Worm (Caenorhabditis elegans): Measurements from ENCODE around the gene pqn-62.

ce11 chrX:5168770-5169169 lies 27.1 kb upstream of the pqn-62 start:
- no peak for TF ChIP-seq W03F9.2 (tag; optimal IDR thresholded peaks at IDR 0.05)
- no peak for TF ChIP-seq him-1 (tag; optimal IDR thresholded peaks at IDR 0.05)

Data from whole organism, L4/young adult.